Fruit fly (Drosophila melanogaster) whole organism, prepupa: ENCODE measurements around the gene IFT57.
A peak's percentile ranks its signal among the peaks of the same experiment; 100 is the strongest.

Experiments
- Blimp-1 ChIP-seq: fragments of 200-800 bp; sonication (Bioruptor generic); optimal IDR thresholded peaks from 3 replicates; lab custom pipeline; 2017; ENCODE audit warnings: missing biosample characterization, missing genetic modification characterization, mild to moderate bottlenecking, moderate library complexity, missing genetic modification reagents
- CG10631 ChIP-seq: fragments of 200-800 bp; sonication (Bioruptor generic); optimal IDR thresholded peaks from 2 replicates; lab custom pipeline; 2016; ENCODE audit warnings: missing biosample characterization, missing genetic modification characterization
- CG11294 ChIP-seq: fragments of 200-800 bp; sonication (Bioruptor generic); IDR thresholded peaks from 2 replicates; pipeline ENCODE4 v1.3.6; 2022; ENCODE audit warnings: missing biosample characterization, missing genetic modification characterization
- CG11762 ChIP-seq: fragments of 200-800 bp; sonication (Bioruptor generic); optimal IDR thresholded peaks from 3 replicates; lab custom pipeline; 2016; ENCODE audit warnings: missing biosample characterization, missing genetic modification characterization; ENCODE audit not compliant: insufficient read depth
- CG15336 ChIP-seq: fragments of 200-800 bp; sonication (Bioruptor generic); IDR thresholded peaks from 2 replicates; pipeline ENCODE4 v1.3.6; 2022; ENCODE audit warnings: missing biosample characterization, missing genetic modification characterization
- CG32006 ChIP-seq: fragments of 200-800 bp; sonication (Bioruptor generic); optimal IDR thresholded peaks from 3 replicates; lab custom pipeline; 2017; ENCODE audit warnings: missing biosample characterization, mild to moderate bottlenecking, missing genetic modification characterization
- CG3919 ChIP-seq: fragments of 200-800 bp; sonication (Bioruptor generic); optimal IDR thresholded peaks from 3 replicates; lab custom pipeline; 2016; ENCODE audit warnings: missing biosample characterization, missing genetic modification characterization
- CG4318 ChIP-seq: fragments of 200-800 bp; sonication (Bioruptor generic); optimal IDR thresholded peaks from 3 replicates; lab custom pipeline; 2017; ENCODE audit warnings: missing biosample characterization, mild to moderate bottlenecking, missing genetic modification characterization
- CG6163 ChIP-seq: fragments of 200-800 bp; sonication (Bioruptor generic); IDR thresholded peaks from 3 replicates; pipeline ENCODE4 v1.3.6; 2022; ENCODE audit warnings: missing biosample characterization, missing genetic modification characterization
- CG6276 ChIP-seq: fragments of 200-800 bp; sonication (Bioruptor generic); optimal IDR thresholded peaks from 2 replicates; lab custom pipeline; 2017; ENCODE audit warnings: missing biosample characterization, mild to moderate bottlenecking, missing genetic modification characterization
- CG6808 ChIP-seq: fragments of 200-800 bp; sonication (Bioruptor generic); optimal IDR thresholded peaks from 3 replicates; lab custom pipeline; 2017; ENCODE audit warnings: missing biosample characterization, missing genetic modification characterization, mild to moderate bottlenecking, moderate library complexity, missing genetic modification reagents
- CG7368 ChIP-seq: fragments of 200-800 bp; sonication (Bioruptor generic); optimal IDR thresholded peaks from 3 replicates; lab custom pipeline; 2016; ENCODE audit warnings: missing biosample characterization, missing genetic modification characterization
- CG8119 ChIP-seq: fragments of 200-800 bp; sonication (Bioruptor generic); IDR thresholded peaks from 3 replicates; pipeline ENCODE4 v1.3.6; 2022; ENCODE audit warnings: missing biosample characterization, missing genetic modification characterization
- CG8319 ChIP-seq: fragments of 200-800 bp; sonication (Bioruptor generic); optimal IDR thresholded peaks from 3 replicates; lab custom pipeline; 2016; ENCODE audit warnings: missing biosample characterization, missing genetic modification characterization
- CG8632 ChIP-seq: fragments of 200-800 bp; sonication (Bioruptor generic); optimal IDR thresholded peaks from 3 replicates; lab custom pipeline; 2016; ENCODE audit warnings: missing biosample characterization, missing genetic modification characterization
- Eip78C ChIP-seq: fragments of 200-800 bp; sonication (Bioruptor generic); peaks from one replicate; lab custom pipeline; 2016; ENCODE audit warnings: missing biosample characterization, missing genetic modification characterization
- Eip93F ChIP-seq: fragments of 200-800 bp; sonication (Bioruptor generic); optimal IDR thresholded peaks from 2 replicates; lab custom pipeline; 2016; ENCODE audit warnings: missing biosample characterization, mild to moderate bottlenecking, missing genetic modification characterization
- Gug ChIP-seq: fragments of 200-800 bp; sonication (Bioruptor generic); IDR thresholded peaks from 2 replicates; pipeline ENCODE4 v1.3.6; 2022; ENCODE audit warnings: missing biosample characterization, missing genetic modification characterization
- Hr38 ChIP-seq: sonication (Bioruptor generic); optimal IDR thresholded peaks from 2 replicates; lab custom pipeline; 2016; ENCODE audit warnings: missing biosample characterization, missing genetic modification characterization
- Hr39 ChIP-seq: fragments of 200-800 bp; sonication (Bioruptor generic); optimal IDR thresholded peaks from 2 replicates; lab custom pipeline; 2016; ENCODE audit warnings: missing biosample characterization, missing genetic modification characterization
- Hr4 ChIP-seq: fragments of 200-800 bp; sonication (Bioruptor generic); optimal IDR thresholded peaks from 3 replicates; lab custom pipeline; 2016; ENCODE audit warnings: missing biosample characterization, missing genetic modification characterization
- Lpt ChIP-seq: fragments of 200-800 bp; sonication (Bioruptor generic); optimal IDR thresholded peaks from 3 replicates; lab custom pipeline; 2016; ENCODE audit warnings: missing biosample characterization, missing genetic modification characterization
- OdsH ChIP-seq: fragments of 200-800 bp; sonication (Bioruptor generic); optimal IDR thresholded peaks from 3 replicates; lab custom pipeline; 2016; ENCODE audit warnings: missing biosample characterization, missing genetic modification characterization
- Smox ChIP-seq: fragments of 200-800 bp; sonication (Bioruptor generic); optimal IDR thresholded peaks from 3 replicates; lab custom pipeline; 2016; ENCODE audit warnings: missing biosample characterization, missing genetic modification characterization
- Sox102F ChIP-seq: fragments of 200-800 bp; sonication (Bioruptor generic); optimal IDR thresholded peaks from 2 replicates; lab custom pipeline; 2016; ENCODE audit warnings: missing biosample characterization, mild to moderate bottlenecking, missing genetic modification characterization
- Sox15 ChIP-seq: fragments of 200-800 bp; sonication (Bioruptor generic); optimal IDR thresholded peaks from 3 replicates; lab custom pipeline; 2016; ENCODE audit warnings: missing biosample characterization, missing genetic modification characterization
- acj6 ChIP-seq: fragments of 200-800 bp; sonication (Bioruptor generic); optimal IDR thresholded peaks from 3 replicates; lab custom pipeline; 2016; ENCODE audit warnings: missing biosample characterization, missing genetic modification characterization
- cyc ChIP-seq: fragments of 200-800 bp; sonication (Bioruptor generic); optimal IDR thresholded peaks from 3 replicates; lab custom pipeline; 2016; ENCODE audit warnings: missing biosample characterization, missing genetic modification characterization
- dac ChIP-seq: fragments of 200-800 bp; sonication (Bioruptor generic); optimal IDR thresholded peaks from 2 replicates; lab custom pipeline; 2017; ENCODE audit warnings: missing biosample characterization, mild to moderate bottlenecking, missing genetic modification characterization
- dsx ChIP-seq: fragments of 200-800 bp; optimal IDR thresholded peaks from 3 replicates; lab custom pipeline; 2019; ENCODE audit warnings: missing biosample characterization, mild to moderate bottlenecking, missing genetic modification characterization, moderate library complexity; ENCODE audit not compliant: poor library complexity, severe bottlenecking
- eg ChIP-seq: fragments of 200-800 bp; sonication (Bioruptor generic); IDR thresholded peaks from 3 replicates; pipeline ENCODE4 v1.3.6; 2022; ENCODE audit warnings: missing biosample characterization, missing genetic modification characterization
- fd59A ChIP-seq: fragments of 200-800 bp; sonication (Bioruptor generic); optimal IDR thresholded peaks from 2 replicates; lab custom pipeline; 2017; ENCODE audit warnings: missing biosample characterization, mild to moderate bottlenecking, missing genetic modification characterization, missing genetic modification reagents
- fd85E ChIP-seq: fragments of 200-800 bp; sonication (Bioruptor generic); optimal IDR thresholded peaks from 3 replicates; lab custom pipeline; 2016; ENCODE audit warnings: missing biosample characterization, missing genetic modification characterization
- fkh ChIP-seq: fragments of 200-800 bp; sonication (Bioruptor generic); optimal IDR thresholded peaks from 3 replicates; lab custom pipeline; 2017; ENCODE audit warnings: missing biosample characterization, mild to moderate bottlenecking, missing genetic modification characterization, moderate library complexity
- lz ChIP-seq: fragments of 200-800 bp; sonication (Bioruptor generic); optimal IDR thresholded peaks from 3 replicates; lab custom pipeline; 2016; ENCODE audit warnings: missing biosample characterization, missing genetic modification characterization
- net ChIP-seq: fragments of 200-800 bp; sonication (Bioruptor generic); optimal IDR thresholded peaks from 3 replicates; lab custom pipeline; 2016; ENCODE audit warnings: missing biosample characterization, missing genetic modification characterization
- pdm3 ChIP-seq: fragments of 200-800 bp; sonication (Bioruptor generic); optimal IDR thresholded peaks from 3 replicates; lab custom pipeline; 2016; ENCODE audit warnings: missing biosample characterization, missing genetic modification characterization
- salr ChIP-seq, 2 experiments: fragments of 200-800 bp; sonication (Bioruptor generic); optimal IDR thresholded peaks; 3 replicates each; lab custom pipeline; 2016 to 2018; ENCODE audit warnings: missing biosample characterization in 2 of 2, missing genetic modification characterization in 2 of 2, mild to moderate bottlenecking in 1 of 2
- spab ChIP-seq: fragments of 200-800 bp; sonication (Bioruptor generic); optimal IDR thresholded peaks from 2 replicates; lab custom pipeline; 2017; ENCODE audit warnings: missing biosample characterization, mild to moderate bottlenecking, missing genetic modification characterization, missing genetic modification reagents
- ss ChIP-seq, 2 experiments: fragments of 200-800 bp; sonication (Bioruptor generic); optimal IDR thresholded peaks; 2 replicates in 1 of 2; 3 replicates in 1 of 2; lab custom pipeline; 2017 to 2018; ENCODE audit warnings: mild to moderate bottlenecking in 2 of 2, missing biosample characterization in 2 of 2, missing genetic modification characterization in 2 of 2, moderate library complexity in 1 of 2
- svp ChIP-seq: fragments of 200-800 bp; sonication (Bioruptor generic); peaks from one replicate; lab custom pipeline; 2016; ENCODE audit warnings: missing biosample characterization, missing genetic modification characterization
- vri ChIP-seq: fragments of 200-800 bp; sonication (Bioruptor generic); optimal IDR thresholded peaks from 3 replicates; lab custom pipeline; 2016; ENCODE audit warnings: missing biosample characterization, mild to moderate bottlenecking, missing genetic modification characterization

Gene IFT57

dm6 chr2L:3482712-3483111 lies 47.9 kb upstream of the IFT57 start (continued):
- peak; percentile 63 for TF ChIP-seq CG6808 (GFP tag; lab: Kevin White, UChicago)
- peak; percentile 56 for TF ChIP-seq CG3919 (GFP tag; lab: Kevin White, UChicago)
- no peak for TF ChIP-seq lz (GFP tag; lab: Kevin White, UChicago)
- TF ChIP-seq CG4318 (GFP tag; lab: Kevin White, UChicago) = peak; percentile 64
- peak; percentile 28 for TF ChIP-seq fd59A
- TF ChIP-seq Hr4 (GFP tag; lab: Kevin White, UChicago) = peak; percentile 76
- TF ChIP-seq dac (GFP tag; lab: Kevin White, UChicago) = peak; percentile 46
- TF ChIP-seq, all 60 proteins: peak for 35

DNA sequence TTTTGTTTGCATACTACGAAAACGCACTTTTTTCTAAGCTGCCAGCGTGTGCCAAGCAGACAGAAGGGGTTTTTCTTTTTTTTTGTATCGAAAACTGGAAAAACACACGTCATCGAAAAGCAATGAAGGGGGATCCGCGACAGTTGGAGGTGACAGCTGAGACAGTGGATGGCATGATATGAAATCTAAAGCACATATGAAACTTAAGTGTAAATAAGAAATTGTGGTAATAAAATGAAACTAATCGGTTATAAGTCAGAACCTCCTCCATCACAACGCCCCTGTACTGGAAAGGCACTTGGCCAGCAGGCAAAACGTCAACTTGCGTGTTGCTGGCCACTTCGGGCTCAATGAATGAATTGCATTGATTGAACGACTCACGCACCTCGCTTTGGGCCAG lies 46.9 kb upstream of the IFT57 start:
- no peak for TF ChIP-seq CG11762
- no peak for TF ChIP-seq CG11294
- no peak for TF ChIP-seq Hr38 (GFP tag; lab: Kevin White, UChicago)
- no peak for TF ChIP-seq pdm3 (GFP tag; lab: Kevin White, UChicago)
- TF ChIP-seq CG8632 (GFP tag; lab: Kevin White, UChicago) = no peak
- no peak for TF ChIP-seq acj6 (GFP tag; lab: Kevin White, UChicago)
- TF ChIP-seq Lpt (GFP tag; lab: Kevin White, UChicago) = no peak
- TF ChIP-seq Blimp-1 (GFP tag; lab: Kevin White, UChicago) = no peak
- TF ChIP-seq CG15336 (GFP tag; lab: Robert Waterston, UW) = peak; percentile 57; the same call in 1 of the 2 replicates
- no peak for TF ChIP-seq CG10631 (GFP tag; lab: Kevin White, UChicago)
- TF ChIP-seq dac (GFP tag; lab: Kevin White, UChicago) = no peak
- no peak for TF ChIP-seq OdsH
- TF ChIP-seq fd59A = no peak
- peak; percentile 28 for TF ChIP-seq CG32006
- no peak for TF ChIP-seq fkh (GFP tag; lab: Kevin White, UChicago)
- TF ChIP-seq CG4318 (GFP tag; lab: Kevin White, UChicago) = no peak
- TF ChIP-seq Smox (GFP tag; lab: Kevin White, UChicago) = no peak
- no peak for TF ChIP-seq spab (GFP tag; lab: Kevin White, UChicago)
- no peak for TF ChIP-seq CG3919 (GFP tag; lab: Kevin White, UChicago)
- TF ChIP-seq fd85E (GFP tag; lab: Kevin White, UChicago) = no peak
- TF ChIP-seq ss (GFP tag; optimal IDR thresholded peaks at IDR 0.05; lab: Kevin White, UChicago) = no peak
- no peak for TF ChIP-seq cyc (GFP tag; lab: Kevin White, UChicago)
- TF ChIP-seq Hr39 (GFP tag; lab: Kevin White, UChicago) = no peak
- TF ChIP-seq Gug = no peak
- TF ChIP-seq salr (GFP tag; optimal IDR thresholded peaks at IDR 0.05; lab: Kevin White, UChicago) = no peak
- TF ChIP-seq CG7368 (GFP tag; lab: Kevin White, UChicago) = no peak
- TF ChIP-seq svp (GFP tag; lab: Kevin White, UChicago) = no peak
- no peak for TF ChIP-seq dsx
- 0 out of 3 replicates have a peak, but pooled peaks have one; percentile 30 for TF ChIP-seq CG8119 (GFP tag; lab: Robert Waterston, UW)
- TF ChIP-seq CG6276 (GFP tag; lab: Kevin White, UChicago) = peak; percentile 3
- peak; percentile 57; the same call in 1 of the 3 replicates for TF ChIP-seq eg (GFP tag; lab: Robert Waterston, UW)
- no peak for TF ChIP-seq vri (GFP tag; lab: Kevin White, UChicago)
- TF ChIP-seq Sox102F = no peak

- TF ChIP-seq Hr4 (GFP tag; lab: Kevin White, UChicago) (peak; percentile 26), salr (GFP tag; optimal IDR thresholded peaks at IDR 0.05; lab: Kevin White, UChicago) (no peak), CG7368 (GFP tag; lab: Kevin White, UChicago) (no peak), CG6276 (GFP tag; lab: Kevin White, UChicago) (no peak), pdm3 (GFP tag; lab: Kevin White, UChicago) (no peak), Sox15 (GFP tag; lab: Kevin White, UChicago) (no peak), Eip93F (GFP tag; lab: Kevin White, UChicago) (no peak), CG8119 (GFP tag; lab: Robert Waterston, UW) (peak; percentile 21; the same call in 1 of the 3 replicates), fd85E (GFP tag; lab: Kevin White, UChicago) (no peak), CG32006 (peak; percentile 54), CG6163 (GFP tag; lab: Robert Waterston, UW) (no peak), Gug (no peak), Eip78C (GFP tag; lab: Kevin White, UChicago) (peak; percentile 52), svp (GFP tag; lab: Kevin White, UChicago) (peak; percentile 19), net (GFP tag; lab: Kevin White, UChicago) (no peak), fkh (GFP tag; lab: Kevin White, UChicago) (no peak), CG8319 (GFP tag; lab: Kevin White, UChicago) (no peak), CG15336 (GFP tag; lab: Robert Waterston, UW) (peak; percentile 28; the same call in 1 of the 2 replicates)
Observed at dm6 chr2L:3484759-3485158, 45.8 kb upstream of the IFT57 start.
